Fruit fly (Drosophila melanogaster) whole organism, embryonic: Measurements from ENCODE around the gene St2.

Source experiments
- Ada2b ChIP-seq: fragments of 200-800 bp; sonication (Bioruptor generic); IDR thresholded peaks from 2 replicates; pipeline ENCODE4 v1.3.6; 2022; ENCODE audit warnings: missing biosample characterization, missing genetic modification characterization
- BtbVII ChIP-seq: fragments of 200-800 bp; sonication (Bioruptor generic); optimal IDR thresholded peaks from 3 replicates; lab custom pipeline; 2017; ENCODE audit warnings: missing biosample characterization, mild to moderate bottlenecking, missing genetic modification characterization
- CG10209 ChIP-seq: fragments of 200-800 bp; sonication (Bioruptor generic); optimal IDR thresholded peaks from 3 replicates; lab custom pipeline; 2017; ENCODE audit warnings: missing biosample characterization, mild to moderate bottlenecking, missing genetic modification characterization, missing genetic modification reagents
- CG10366 ChIP-seq: fragments of 200-800 bp; sonication (Bioruptor generic); IDR thresholded peaks from 2 replicates; pipeline ENCODE4 v1.3.6; 2022; ENCODE audit warnings: missing biosample characterization, missing genetic modification characterization
- CG10979 ChIP-seq: fragments of 200-800 bp; sonication (Bioruptor generic); optimal IDR thresholded peaks from 2 replicates; lab custom pipeline; 2018; ENCODE audit warnings: missing biosample characterization, mild to moderate bottlenecking, missing genetic modification characterization, moderate library complexity
- CG12219 ChIP-seq: fragments of 200-800 bp; sonication (Bioruptor generic); optimal IDR thresholded peaks from 3 replicates; lab custom pipeline; 2018; ENCODE audit warnings: missing biosample characterization, mild to moderate bottlenecking, missing genetic modification characterization
- CG1233 ChIP-seq: fragments of 200-800 bp; sonication (Bioruptor generic); optimal IDR thresholded peaks from 4 replicates; lab custom pipeline; 2018; ENCODE audit warnings: missing biosample characterization, mild to moderate bottlenecking, missing genetic modification characterization
- CG15479 ChIP-seq: fragments of 200-800 bp; sonication (Bioruptor generic); optimal IDR thresholded peaks from 3 replicates; lab custom pipeline; 2019; ENCODE audit warnings: missing biosample characterization, mild to moderate bottlenecking, missing genetic modification characterization, moderate library complexity
- CG15601 ChIP-seq: fragments of 200-800 bp; sonication (Bioruptor generic); optimal IDR thresholded peaks from 3 replicates; lab custom pipeline; 2019; ENCODE audit warnings: missing biosample characterization, mild to moderate bottlenecking, missing genetic modification characterization, moderate library complexity
- CG16863 ChIP-seq: fragments of 200-800 bp; sonication (Bioruptor generic); optimal IDR thresholded peaks from 3 replicates; lab custom pipeline; 2016; ENCODE audit warnings: missing biosample characterization, missing genetic modification characterization
- CG30020 ChIP-seq: fragments of 200-800 bp; optimal IDR thresholded peaks from 2 replicates; lab custom pipeline; 2019; ENCODE audit warnings: missing biosample characterization, mild to moderate bottlenecking, missing genetic modification characterization, moderate library complexity
- CG30403 ChIP-seq: fragments of 200-800 bp; sonication (Bioruptor generic); optimal IDR thresholded peaks from 3 replicates; lab custom pipeline; 2016; ENCODE audit warnings: missing biosample characterization, missing genetic modification characterization
- CG30431 ChIP-seq: fragments of 200-800 bp; sonication (Bioruptor generic); optimal IDR thresholded peaks from 2 replicates; lab custom pipeline; 2017; ENCODE audit warnings: missing biosample characterization, missing genetic modification characterization
- CG31441 ChIP-seq: fragments of 200-800 bp; sonication (Bioruptor generic); IDR thresholded peaks from 2 replicates; pipeline ENCODE4 v1.3.6; 2022; ENCODE audit warnings: missing biosample characterization, missing genetic modification characterization
- CG34376 ChIP-seq: fragments of 200-800 bp; sonication (Bioruptor generic); optimal IDR thresholded peaks from 2 replicates; lab custom pipeline; 2018; ENCODE audit warnings: missing biosample characterization, mild to moderate bottlenecking, missing genetic modification characterization
- CG3995 ChIP-seq: fragments of 200-800 bp; sonication (Bioruptor generic); optimal IDR thresholded peaks from 3 replicates; lab custom pipeline; 2016; ENCODE audit warnings: missing biosample characterization, missing genetic modification characterization
- CG4424 ChIP-seq: fragments of 200-800 bp; sonication (Bioruptor generic); optimal IDR thresholded peaks from 3 replicates; lab custom pipeline; 2016; ENCODE audit warnings: missing biosample characterization, missing genetic modification characterization
- CG7372 ChIP-seq: fragments of 200-800 bp; sonication (Bioruptor generic); IDR thresholded peaks from 2 replicates; pipeline ENCODE4 v1.3.6; 2022; ENCODE audit warnings: missing biosample characterization, missing genetic modification characterization
- CG9817 ChIP-seq: fragments of 200-800 bp; sonication (Bioruptor generic); optimal IDR thresholded peaks from 2 replicates; lab custom pipeline; 2018; ENCODE audit warnings: missing biosample characterization, mild to moderate bottlenecking, missing genetic modification characterization, moderate library complexity
- CG9876 ChIP-seq: fragments of 200-800 bp; sonication (Bioruptor generic); optimal IDR thresholded peaks from 2 replicates; lab custom pipeline; 2016; ENCODE audit warnings: missing biosample characterization, missing genetic modification characterization
- ERR ChIP-seq: fragments of 200-800 bp; sonication (Bioruptor generic); optimal IDR thresholded peaks from 2 replicates; lab custom pipeline; 2016; ENCODE audit warnings: missing biosample characterization, missing genetic modification characterization
- HLH4C ChIP-seq: fragments of 200-800 bp; sonication (Bioruptor generic); IDR thresholded peaks from 3 replicates; pipeline ENCODE4 v1.3.6; 2022; ENCODE audit warnings: missing biosample characterization, missing genetic modification characterization; ENCODE audit not compliant: partially characterized antibody
- Hey ChIP-seq: fragments of 200-800 bp; sonication (Bioruptor generic); optimal IDR thresholded peaks from 3 replicates; lab custom pipeline; 2018; ENCODE audit warnings: missing biosample characterization, mild to moderate bottlenecking, missing genetic modification characterization
- Jarid2 ChIP-seq: fragments of 200-800 bp; sonication (Bioruptor generic); optimal IDR thresholded peaks from 3 replicates; lab custom pipeline; 2017; ENCODE audit warnings: mild to moderate bottlenecking, missing biosample characterization, missing genetic modification reagents, missing genetic modification characterization
- MESR4 ChIP-seq: fragments of 200-800 bp; sonication (Bioruptor generic); optimal IDR thresholded peaks from 2 replicates; lab custom pipeline; 2018; ENCODE audit warnings: missing biosample characterization, mild to moderate bottlenecking, missing genetic modification characterization, moderate library complexity
- Max ChIP-seq: fragments of 200-800 bp; sonication (Bioruptor generic); optimal IDR thresholded peaks from 2 replicates; lab custom pipeline; 2016; ENCODE audit warnings: missing biosample characterization, mild to moderate bottlenecking, missing genetic modification characterization
- Myb ChIP-seq: fragments of 200-800 bp; sonication (Bioruptor generic); optimal IDR thresholded peaks from 2 replicates; lab custom pipeline; 2016; ENCODE audit warnings: missing biosample characterization, missing genetic modification characterization
- NC2β ChIP-seq: fragments of 200-800 bp; sonication (Bioruptor generic); optimal IDR thresholded peaks from 2 replicates; lab custom pipeline; 2016; ENCODE audit warnings: missing biosample characterization, missing genetic modification characterization
- Side ChIP-seq: fragments of 200-800 bp; sonication (Bioruptor generic); optimal IDR thresholded peaks from 2 replicates; lab custom pipeline; 2016; ENCODE audit warnings: missing biosample characterization, missing genetic modification characterization
- Xbp1 ChIP-seq: fragments of 200-800 bp; sonication (Bioruptor generic); optimal IDR thresholded peaks from 3 replicates; lab custom pipeline; 2016; ENCODE audit warnings: missing biosample characterization, mild to moderate bottlenecking, missing genetic modification characterization
- al ChIP-seq: fragments of 200-800 bp; sonication (Bioruptor generic); IDR thresholded peaks from 2 replicates; pipeline ENCODE4 v1.3.6; 2022; ENCODE audit warnings: missing biosample characterization, missing genetic modification characterization
- ash1 ChIP-seq: fragments of 200-800 bp; sonication (Bioruptor generic); optimal IDR thresholded peaks from 2 replicates; lab custom pipeline; 2018; ENCODE audit warnings: missing biosample characterization, mild to moderate bottlenecking, missing genetic modification characterization
- ato ChIP-seq: fragments of 200-800 bp; sonication (Bioruptor generic); IDR thresholded peaks from 2 replicates; pipeline ENCODE4 v1.3.6; 2022; ENCODE audit warnings: missing biosample characterization, missing genetic modification characterization; ENCODE audit not compliant: partially characterized antibody
- bcd ChIP-seq: fragments of 200-800 bp; sonication (Bioruptor generic); optimal IDR thresholded peaks from 2 replicates; lab custom pipeline; 2017; ENCODE audit warnings: missing biosample characterization, mild to moderate bottlenecking, missing genetic modification characterization
- chif ChIP-seq, 2 experiments: fragments of 200-800 bp; sonication (Bioruptor generic); optimal IDR thresholded peaks; 3 replicates each; lab custom pipeline; 2016; ENCODE audit warnings: missing biosample characterization in 2 of 2, missing genetic modification characterization in 2 of 2
- corto ChIP-seq: fragments of 200-800 bp; sonication (Bioruptor generic); optimal IDR thresholded peaks from 2 replicates; lab custom pipeline; 2016; ENCODE audit warnings: missing biosample characterization, mild to moderate bottlenecking, missing genetic modification characterization, moderate library complexity
- dm ChIP-seq: fragments of 200-800 bp; sonication (Bioruptor generic); optimal IDR thresholded peaks from 3 replicates; lab custom pipeline; 2016; ENCODE audit warnings: missing biosample characterization, missing genetic modification characterization
- jumu ChIP-seq: fragments of 200-800 bp; sonication (Bioruptor generic); optimal IDR thresholded peaks from 3 replicates; lab custom pipeline; 2016; ENCODE audit warnings: missing biosample characterization, missing genetic modification characterization
- lola ChIP-seq, 3 experiments: fragments of >200 bp in 2 of 3; fragments of 200-800 bp in 1 of 3; sonication (Bioruptor generic) in 1 of 3; optimal IDR thresholded peaks; 2 replicates each; lab custom pipeline; 2017 to 2019; ENCODE audit warnings: missing biosample characterization in 3 of 3, missing genetic modification characterization in 3 of 3, mild to moderate bottlenecking in 1 of 3, moderate library complexity in 1 of 3
- maf-S ChIP-seq: fragments of 200-800 bp; sonication (Bioruptor generic); optimal IDR thresholded peaks from 2 replicates; lab custom pipeline; 2016; ENCODE audit warnings: missing biosample characterization, missing genetic modification characterization
- org-1 ChIP-seq: fragments of 200-800 bp; sonication (Bioruptor generic); optimal IDR thresholded peaks from 2 replicates; lab custom pipeline; 2017; ENCODE audit warnings: missing biosample characterization, missing genetic modification characterization
- otp ChIP-seq: fragments of 200-800 bp; sonication (Bioruptor generic); IDR thresholded peaks from 3 replicates; pipeline ENCODE4, ENCODE4 v1.3.6; 2022; ENCODE audit warnings: missing biosample characterization, missing genetic modification characterization
- pb ChIP-seq: fragments of 200-800 bp; sonication (Bioruptor generic); optimal IDR thresholded peaks from 3 replicates; lab custom pipeline; 2016; ENCODE audit warnings: missing biosample characterization, missing genetic modification characterization
- pros ChIP-seq: fragments of 200-800 bp; sonication (Bioruptor generic); optimal IDR thresholded peaks from 3 replicates; lab custom pipeline; 2019; ENCODE audit warnings: missing biosample characterization, mild to moderate bottlenecking, missing genetic modification characterization, moderate library complexity
- slou ChIP-seq: fragments of 200-800 bp; sonication (Bioruptor generic); optimal IDR thresholded peaks from 3 replicates; lab custom pipeline; 2016; ENCODE audit warnings: missing biosample characterization, missing genetic modification characterization
- tin ChIP-seq: fragments of 200-800 bp; sonication (Bioruptor generic); optimal IDR thresholded peaks from 3 replicates; lab custom pipeline; 2016; ENCODE audit warnings: missing biosample characterization, missing genetic modification characterization
- tio ChIP-seq: fragments of 200-800 bp; sonication (Bioruptor generic); optimal IDR thresholded peaks from 2 replicates; lab custom pipeline; 2017; ENCODE audit warnings: missing biosample characterization, missing genetic modification characterization, inconsistent platforms
- wdn ChIP-seq: fragments of 200-800 bp; sonication (Bioruptor generic); IDR thresholded peaks from 2 replicates; pipeline ENCODE4 v1.3.6; 2022; ENCODE audit warnings: missing biosample characterization, missing genetic modification characterization
- wek ChIP-seq: fragments of 200-800 bp; sonication (Bioruptor generic); optimal IDR thresholded peaks from 3 replicates; lab custom pipeline; 2018; ENCODE audit warnings: missing biosample characterization, mild to moderate bottlenecking, missing genetic modification characterization, moderate library complexity

Gene St2

DNA sequence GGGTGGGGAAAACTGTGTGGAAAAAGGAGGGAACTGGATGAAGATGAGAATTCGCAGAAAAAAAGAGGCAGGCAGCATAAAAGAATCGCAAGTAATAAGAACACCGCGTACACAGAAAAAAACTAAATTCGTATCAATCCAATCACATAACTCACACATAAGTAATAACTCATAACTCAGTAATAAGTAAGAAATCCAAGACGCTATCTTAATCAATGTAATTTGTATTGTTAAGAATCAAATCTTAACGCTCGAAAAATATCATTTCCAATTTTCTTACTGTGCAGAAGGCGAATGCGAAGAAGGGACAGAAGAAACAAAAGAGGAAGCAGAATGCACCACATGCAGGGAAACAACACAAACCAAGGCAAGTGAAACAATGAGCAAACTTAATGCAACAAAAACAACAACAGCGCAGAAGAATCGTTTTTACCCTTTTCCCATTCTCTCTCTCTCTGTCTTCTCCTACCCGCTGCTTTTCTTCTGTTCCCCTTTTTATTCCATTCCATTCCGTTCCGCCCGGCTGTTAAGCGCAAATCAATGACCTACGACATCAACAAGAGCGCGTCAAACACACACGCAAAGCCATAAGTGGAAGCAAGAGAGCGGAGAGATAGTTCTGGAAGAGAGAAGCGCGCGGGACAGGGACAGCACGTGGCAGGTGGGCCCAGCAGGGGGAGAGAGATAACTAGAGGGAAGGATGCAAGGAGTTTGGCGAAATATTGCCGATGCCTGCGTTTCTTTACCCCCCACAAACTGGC lies 22.4 kb upstream of the St2 start (continued):
- TF ChIP-seq CG12219 (GFP tag; lab: Kevin White, UChicago): peak; percentile 38
- peak; percentile 6 for TF ChIP-seq Hey (tag; lab: Kevin White, UChicago)
- peak; percentile 54 for TF ChIP-seq CG15479 (GFP tag; lab: Kevin White, UChicago)
- TF ChIP-seq al (GFP tag; lab: Robert Waterston, UW): 0 out of 2 replicates have a peak, but pooled peaks have one; percentile 23
- TF ChIP-seq chif (GFP tag; optimal IDR thresholded peaks at IDR 0.05; lab: Kevin White, UChicago): peak; percentile 86 to 90
- peak; percentile 88 for TF ChIP-seq Side (GFP tag; lab: Kevin White, UChicago)
- TF ChIP-seq Max (GFP tag; lab: Kevin White, UChicago): peak; percentile 67
- TF ChIP-seq ato (GFP tag; lab: Robert Waterston, UW): no peak
- TF ChIP-seq corto (GFP tag; lab: Kevin White, UChicago): peak; percentile 97
- no peak for TF ChIP-seq ash1 (GFP tag; lab: Kevin White, UChicago)
- no peak for TF ChIP-seq CG9817 (tag; lab: Kevin White, UChicago)
- TF ChIP-seq ERR (GFP tag; lab: Kevin White, UChicago): no peak
- no peak for TF ChIP-seq wdn (GFP tag; lab: Robert Waterston, UW)
- peak; percentile 8 for TF ChIP-seq CG34376
- TF ChIP-seq dm (GFP tag; lab: Kevin White, UChicago): peak; percentile 52
- peak; percentile 83 for TF ChIP-seq CG30403 (GFP tag; lab: Kevin White, UChicago)
- TF ChIP-seq MESR4 (GFP tag; lab: Kevin White, UChicago): no peak
- TF ChIP-seq CG10366: peak; percentile 68
- peak; percentile 93 for TF ChIP-seq pros (GFP tag; lab: Kevin White, UChicago)
- peak; percentile 77 for TF ChIP-seq CG16863 (GFP tag; lab: Kevin White, UChicago)
- TF ChIP-seq CG1233 (GFP tag; lab: Kevin White, UChicago): peak; percentile 59
- peak; percentile 77 for TF ChIP-seq tin (GFP tag; lab: Kevin White, UChicago)
- TF ChIP-seq org-1 (GFP tag; lab: Kevin White, UChicago): peak; percentile 62
- TF ChIP-seq lola (GFP tag; optimal IDR thresholded peaks at IDR 0.05; lab: Kevin White, UChicago): peak in 1 of 3 experiments; percentile 90
- peak; percentile 83 for TF ChIP-seq CG4424
- peak; percentile 75 for TF ChIP-seq otp (GFP tag; lab: Robert Waterston, UW)
- peak; percentile 76 for TF ChIP-seq tio (GFP tag; lab: Kevin White, UChicago)
- TF ChIP-seq wek (GFP tag; lab: Kevin White, UChicago): no peak
- TF ChIP-seq CG31441 (GFP tag; lab: Robert Waterston, UW): peak; percentile 81
- TF ChIP-seq CG10979 (tag; lab: Kevin White, UChicago): peak; percentile 90
- peak; percentile 87 for TF ChIP-seq NC2β (GFP tag; lab: Kevin White, UChicago)
- peak; percentile 52 for TF ChIP-seq Myb
- TF ChIP-seq CG15601 (tag; lab: Kevin White, UChicago): peak; percentile 66
- peak; percentile 58 for TF ChIP-seq pb (GFP tag; lab: Kevin White, UChicago)
- peak; percentile 72 for TF ChIP-seq bcd (GFP tag; lab: Kevin White, UChicago)
- TF ChIP-seq CG10209: peak; percentile 76
- peak; percentile 16 for TF ChIP-seq Jarid2 (GFP tag; lab: Kevin White, UChicago)
- TF ChIP-seq CG9876: peak; percentile 77
- TF ChIP-seq HLH4C (GFP tag; lab: Robert Waterston, UW): no peak
- peak; percentile 38 for TF ChIP-seq slou (GFP tag; lab: Kevin White, UChicago)
- peak; percentile 22 for TF ChIP-seq CG30020
- TF ChIP-seq CG30431 (GFP tag; lab: Kevin White, UChicago): peak; percentile 71
- 0 out of 2 replicates have a peak, but pooled peaks have one; percentile 24 for TF ChIP-seq CG7372
- no peak for TF ChIP-seq CG3995
- peak; percentile 81 for TF ChIP-seq Xbp1 (GFP tag; lab: Kevin White, UChicago)
- TF ChIP-seq Ada2b (GFP tag; lab: Robert Waterston, UW): peak; percentile 65; the same call in 1 of the 2 replicates
- peak; percentile 67 for TF ChIP-seq maf-S (GFP tag; lab: Kevin White, UChicago)
- TF ChIP-seq BtbVII (GFP tag; lab: Kevin White, UChicago): peak; percentile 23
- TF ChIP-seq jumu: peak; percentile 68
